Fruit fly (Drosophila melanogaster): ENCODE data around the gene CG44405.

DNA sequence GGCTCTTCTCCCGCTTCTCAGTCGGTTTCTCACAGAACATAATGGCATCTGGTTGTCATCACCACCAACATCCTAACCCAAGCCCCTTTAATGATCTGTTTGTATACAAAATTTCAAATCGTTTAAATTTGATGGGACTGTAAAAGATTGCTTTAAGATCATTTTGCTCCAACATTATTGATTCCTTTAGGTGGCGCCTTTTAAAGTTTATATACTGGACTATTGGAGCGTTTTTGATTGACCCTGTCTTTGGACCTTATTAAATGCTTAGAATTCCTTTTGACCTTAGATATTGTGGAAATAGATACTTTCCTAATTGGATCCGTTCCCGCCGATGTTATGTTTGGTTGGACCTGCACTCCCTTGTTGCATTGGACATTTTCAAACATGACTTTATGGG, 1.9 kb downstream of the CG44405 start, which contains the start of gene CG42266:
- TF ChIP-seq usp (GFP tag; optimal IDR thresholded peaks at IDR 0.05) (no peak), EcR (GFP tag; optimal IDR thresholded peaks at IDR 0.05) (no peak), psq (optimal IDR thresholded peaks at IDR 0.05) (no peak), pan (optimal IDR thresholded peaks at IDR 0.05) (no peak), CG8478 (optimal IDR thresholded peaks at IDR 0.05) (no peak)
